Worm (Caenorhabditis elegans) whole organism, L3 larva: ENCODE measurements around the gene ints-7.

Source experiments
- R02D3.7 ChIP-seq: fragments of 150-350 bp; optimal IDR thresholded peaks from 2 replicates; lab custom pipeline; 2014; ENCODE audit warnings: missing biosample characterization, missing genetic modification characterization
- ZK546.5 ChIP-seq: sonication (generic microtip); optimal IDR thresholded peaks from 2 replicates; lab custom pipeline; 2017; ENCODE audit warnings: missing biosample characterization, missing genetic modification characterization
- aly-2 ChIP-seq: fragments of 150-350 bp; optimal IDR thresholded peaks from 2 replicates; lab custom pipeline; 2014; ENCODE audit warnings: missing biosample characterization, missing genetic modification characterization
- ama-1 ChIP-seq: fragments of 150-350 bp; optimal IDR thresholded peaks from 2 replicates; lab custom pipeline; 2018
- ceh-16 ChIP-seq: sonication (generic microtip); optimal IDR thresholded peaks from 2 replicates; lab custom pipeline; 2017; ENCODE audit warnings: missing biosample characterization, missing genetic modification characterization
- ceh-28 ChIP-seq: fragments of 150-350 bp; optimal IDR thresholded peaks from 2 replicates; lab custom pipeline; 2014; ENCODE audit warnings: missing biosample characterization, missing genetic modification reagents, missing genetic modification characterization
- ceh-82 ChIP-seq: fragments of 150-350 bp; optimal IDR thresholded peaks from 2 replicates; lab custom pipeline; 2014; ENCODE audit warnings: missing biosample characterization, missing genetic modification characterization
- ceh-9 ChIP-seq: sonication (generic microtip); optimal IDR thresholded peaks from 2 replicates; lab custom pipeline; 2018; ENCODE audit warnings: missing biosample characterization, missing genetic modification characterization
- daf-12 ChIP-seq: fragments of 150-350 bp; optimal IDR thresholded peaks from 2 replicates; lab custom pipeline; 2014; ENCODE audit warnings: missing biosample characterization, missing genetic modification reagents, missing genetic modification characterization
- egl-27 ChIP-seq: sonication (generic microtip); optimal IDR thresholded peaks from 4 replicates; lab custom pipeline; 2017; ENCODE audit warnings: missing biosample characterization, missing genetic modification reagents, missing genetic modification characterization
- egl-5 ChIP-seq: fragments of 150-350 bp; optimal IDR thresholded peaks from 2 replicates; lab custom pipeline; 2017; ENCODE audit warnings: missing biosample characterization, missing genetic modification reagents, missing genetic modification characterization, inconsistent platforms
- elt-1 ChIP-seq: fragments of 150-350 bp; optimal IDR thresholded peaks from 2 replicates; lab custom pipeline; 2014; ENCODE audit warnings: missing biosample characterization, missing genetic modification characterization
- elt-2 ChIP-seq: sonication (generic microtip); optimal IDR thresholded peaks from 2 replicates; lab custom pipeline; 2016; ENCODE audit warnings: missing genetic modification reagents, mild to moderate bottlenecking, missing genetic modification characterization, missing compliant biosample characterization
- elt-3 ChIP-seq, 3 experiments: fragments of 150-350 bp in 1 of 3; sonication (generic microtip) in 2 of 3; optimal IDR thresholded peaks; 2 replicates in 2 of 3; 4 replicates in 1 of 3; lab custom pipeline; 2014 to 2017; ENCODE audit warnings: missing biosample characterization in 3 of 3, missing genetic modification characterization in 3 of 3
- fkh-10 ChIP-seq: sonication (generic microtip); optimal IDR thresholded peaks from 2 replicates; lab custom pipeline; 2017; ENCODE audit warnings: missing biosample characterization, missing genetic modification reagents, missing genetic modification characterization
- fkh-2 ChIP-seq: fragments of 150-350 bp; optimal IDR thresholded peaks from 2 replicates; lab custom pipeline; 2014; ENCODE audit warnings: missing biosample characterization, missing genetic modification reagents, missing genetic modification characterization
- fos-1 ChIP-seq: fragments of 150-350 bp; optimal IDR thresholded peaks from 2 replicates; lab custom pipeline; 2014; ENCODE audit warnings: missing biosample characterization, missing genetic modification characterization
- hmg-11 ChIP-seq: sonication (generic microtip); optimal IDR thresholded peaks from 2 replicates; lab custom pipeline; 2016; ENCODE audit warnings: missing genetic modification characterization, missing compliant biosample characterization
- jun-1 ChIP-seq: fragments of 150-350 bp; optimal IDR thresholded peaks from 2 replicates; lab custom pipeline; 2014; ENCODE audit warnings: missing biosample characterization, missing genetic modification reagents, missing genetic modification characterization
- lin-15B ChIP-seq: fragments of 150-350 bp; optimal IDR thresholded peaks from 2 replicates; lab custom pipeline; 2014; ENCODE audit warnings: missing biosample characterization, missing genetic modification characterization
- lin-39 ChIP-seq: fragments of 150-350 bp; optimal IDR thresholded peaks from 2 replicates; lab custom pipeline; 2018; ENCODE audit warnings: missing biosample characterization, missing genetic modification reagents, missing genetic modification characterization
- lsy-12 ChIP-seq: sonication (generic microtip); optimal IDR thresholded peaks from 2 replicates; lab custom pipeline; 2016; ENCODE audit warnings: mild to moderate bottlenecking, missing genetic modification characterization, missing compliant biosample characterization
- mdl-1 ChIP-seq: fragments of 150-350 bp; optimal IDR thresholded peaks from 2 replicates; lab custom pipeline; 2014; ENCODE audit warnings: missing biosample characterization, missing genetic modification characterization
- nfya-1 ChIP-seq: sonication (generic microtip); optimal IDR thresholded peaks from 2 replicates; lab custom pipeline; 2017; ENCODE audit warnings: missing genetic modification characterization, mild to moderate bottlenecking, missing compliant biosample characterization, antibody characterized with exemption, moderate library complexity; ENCODE audit not compliant: insufficient read depth
- nhr-11 ChIP-seq: fragments of 150-350 bp; optimal IDR thresholded peaks from 2 replicates; lab custom pipeline; 2014; ENCODE audit warnings: missing biosample characterization, missing genetic modification characterization
- nhr-12 ChIP-seq: fragments of 150-350 bp; optimal IDR thresholded peaks from 2 replicates; lab custom pipeline; 2014; ENCODE audit warnings: missing biosample characterization, missing genetic modification characterization
- nhr-23 ChIP-seq: fragments of 150-350 bp; optimal IDR thresholded peaks from 2 replicates; lab custom pipeline; 2014; ENCODE audit warnings: missing biosample characterization, missing genetic modification reagents, missing genetic modification characterization
- nhr-237 ChIP-seq: fragments of 150-350 bp; optimal IDR thresholded peaks from 2 replicates; lab custom pipeline; 2014; ENCODE audit warnings: missing biosample characterization, missing genetic modification characterization
- nhr-25 ChIP-seq: sonication (generic microtip); optimal IDR thresholded peaks from 2 replicates; lab custom pipeline; 2017; ENCODE audit warnings: missing biosample characterization, missing genetic modification characterization
- nhr-43 ChIP-seq: sonication (generic microtip); optimal IDR thresholded peaks from 2 replicates; lab custom pipeline; 2016; ENCODE audit warnings: mild to moderate bottlenecking, missing genetic modification characterization, missing compliant biosample characterization; ENCODE audit not compliant: poor library complexity, severe bottlenecking
- nhr-67 ChIP-seq: fragments of 150-350 bp; optimal IDR thresholded peaks from 2 replicates; lab custom pipeline; 2014; ENCODE audit warnings: missing biosample characterization, missing genetic modification characterization
- nhr-76 ChIP-seq: fragments of 150-350 bp; sonication (generic microtip); optimal IDR thresholded peaks from 5 replicates; lab custom pipeline; 2014; ENCODE audit warnings: missing biosample characterization, missing genetic modification characterization
- nhr-77 ChIP-seq: fragments of 150-350 bp; optimal IDR thresholded peaks from 2 replicates; lab custom pipeline; 2014; ENCODE audit warnings: missing biosample characterization, missing genetic modification characterization
- pha-4 ChIP-seq: fragments of 150-350 bp; optimal IDR thresholded peaks from 2 replicates; lab custom pipeline; 2014; ENCODE audit warnings: missing biosample characterization, missing genetic modification reagents, missing genetic modification characterization
- pqm-1 ChIP-seq: fragments of 150-350 bp; optimal IDR thresholded peaks from 2 replicates; lab custom pipeline; 2017; ENCODE audit warnings: missing biosample characterization, missing genetic modification characterization, inconsistent platforms
- sea-2 ChIP-seq: fragments of 150-350 bp; sonication (generic microtip); optimal IDR thresholded peaks from 4 replicates; lab custom pipeline; 2014; ENCODE audit warnings: missing biosample characterization, missing genetic modification reagents, missing genetic modification characterization
- skn-1 ChIP-seq: fragments of 150-350 bp; optimal IDR thresholded peaks from 2 replicates; lab custom pipeline; 2014; ENCODE audit warnings: missing biosample characterization, missing genetic modification characterization
- snpc-4 ChIP-seq: fragments of 150-350 bp; optimal IDR thresholded peaks from 2 replicates; lab custom pipeline; 2014; ENCODE audit warnings: missing biosample characterization, missing genetic modification characterization
- tbx-2 ChIP-seq: sonication (generic microtip); optimal IDR thresholded peaks from 2 replicates; lab custom pipeline; 2016; ENCODE audit warnings: mild to moderate bottlenecking, missing genetic modification characterization, missing compliant biosample characterization
- unc-39 ChIP-seq: sonication (generic microtip); optimal IDR thresholded peaks from 4 replicates; lab custom pipeline; 2017; ENCODE audit warnings: missing biosample characterization, missing genetic modification characterization
- unc-62 ChIP-seq: fragments of 150-350 bp; sonication (generic microtip); optimal IDR thresholded peaks from 4 replicates; lab custom pipeline; 2014; ENCODE audit warnings: missing biosample characterization, missing genetic modification reagents, missing genetic modification characterization
- zag-1 ChIP-seq: fragments of 150-350 bp; optimal IDR thresholded peaks from 2 replicates; lab custom pipeline; 2014; ENCODE audit warnings: missing biosample characterization, missing genetic modification characterization
- ztf-4 ChIP-seq: fragments of 150-350 bp; optimal IDR thresholded peaks from 2 replicates; lab custom pipeline; 2014; ENCODE audit warnings: missing biosample characterization, missing genetic modification characterization

Gene ints-7

ce11 chrII:11634057-11634676, 51.5 kb downstream of the ints-7 start:
- TF ChIP-seq ceh-28 (peak; percentile 58), nfya-1 (tag; lab: Kevin White, UChicago) (peak; percentile 80), pqm-1 (tag; lab: Kevin White, UChicago) (peak; percentile 43), nhr-77 (tag; lab: Kevin White, UChicago) (no peak), nhr-11 (tag; lab: Kevin White, UChicago) (peak; percentile 85), skn-1 (tag; lab: Kevin White, UChicago) (peak; percentile 63), nhr-25 (peak; percentile 97), sea-2 (GFP tag; lab: Kevin White, UChicago) (peak; percentile 92), tbx-2 (peak; percentile 68), lin-15B (tag; lab: Kevin White, UChicago) (peak; percentile 69), R02D3.7 (tag; lab: Kevin White, UChicago) (peak; percentile 48), elt-1 (tag; lab: Kevin White, UChicago) (peak; percentile 12), unc-62 (GFP tag; lab: Kevin White, UChicago) (peak; percentile 57), pha-4 (tag; lab: Kevin White, UChicago) (peak; percentile 81), ceh-16 (no peak), ZK546.5 (tag; lab: Kevin White, UChicago) (no peak), lin-39 (tag; lab: Kevin White, UChicago) (peak; percentile 90), nhr-12 (tag; lab: Kevin White, UChicago) (no peak), snpc-4 (tag; lab: Kevin White, UChicago) (peak; percentile 53), daf-12 (tag; lab: Kevin White, UChicago) (no peak), fkh-10 (peak; percentile 80), ama-1 (lab: Kevin White, UChicago) (no peak), ceh-82 (tag; lab: Kevin White, UChicago) (peak; percentile 41), unc-39 (tag; lab: Kevin White, UChicago) (no peak), fkh-2 (tag; lab: Kevin White, UChicago) (no peak), aly-2 (tag; lab: Kevin White, UChicago) (no peak), elt-2 (peak; percentile 76), ztf-4 (tag; lab: Kevin White, UChicago) (peak; percentile 64), hmg-11 (tag; lab: Kevin White, UChicago) (peak; percentile 96), lsy-12 (tag; lab: Kevin White, UChicago) (peak; percentile 81), nhr-43 (tag; lab: Kevin White, UChicago) (peak; percentile 86), mdl-1 (tag; lab: Kevin White, UChicago) (peak; percentile 82), elt-3 (tag; optimal IDR thresholded peaks at IDR 0.05; lab: Kevin White, UChicago) (no peak), nhr-237 (tag; lab: Kevin White, UChicago) (no peak), nhr-23 (peak; percentile 86), egl-27 (tag; lab: Kevin White, UChicago) (peak; percentile 85), jun-1 (tag; lab: Kevin White, UChicago) (peak; percentile 89), egl-5 (tag; lab: Kevin White, UChicago) (peak; percentile 57), fos-1 (peak; percentile 53)

DNA sequence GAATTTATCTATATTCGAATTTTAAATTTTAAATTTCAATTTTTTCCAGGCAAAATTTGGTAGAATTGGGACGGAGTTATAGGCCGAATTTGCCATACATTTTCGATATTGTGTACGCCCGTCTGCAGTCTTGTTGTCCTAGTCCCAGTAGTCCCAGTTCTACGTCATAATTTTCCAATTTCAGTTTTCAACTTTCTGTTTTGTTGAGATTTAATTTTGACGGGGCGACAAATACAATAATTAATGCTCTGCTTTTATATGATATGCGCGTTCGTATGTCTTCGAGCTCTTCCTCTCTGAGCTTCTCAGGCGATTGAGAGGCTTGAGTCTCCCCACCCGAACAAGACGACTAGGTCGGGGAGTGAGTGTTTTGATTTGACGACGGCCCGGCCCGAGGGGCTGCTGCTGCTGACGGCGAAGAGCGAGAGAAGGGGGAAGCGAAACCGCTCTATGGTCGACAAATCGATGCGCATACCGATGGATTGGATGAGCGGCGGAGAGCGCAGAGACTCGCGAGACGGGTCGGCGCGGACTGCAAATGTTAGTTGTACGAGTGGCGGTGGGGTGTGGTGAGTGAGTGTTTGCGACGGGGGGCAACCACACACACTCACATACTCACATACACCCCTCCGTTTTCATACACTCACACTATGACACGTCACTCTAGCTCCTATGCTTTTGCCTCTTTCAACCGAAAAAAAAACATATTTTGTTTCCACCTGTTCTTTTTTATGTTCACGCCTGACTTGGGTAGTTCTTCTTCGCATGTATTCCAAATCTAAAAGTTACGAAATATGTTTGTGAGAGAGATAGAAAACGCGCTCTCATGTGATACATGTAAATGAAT, 52.3 kb downstream of the ints-7 start:
- TF ChIP-seq ceh-9 (no peak), snpc-4 (tag; lab: Kevin White, UChicago) (peak; percentile 46), nfya-1 (tag; lab: Kevin White, UChicago) (peak; percentile 89), nhr-23 (peak; percentile 79), nhr-11 (tag; lab: Kevin White, UChicago) (peak; percentile 81), hmg-11 (tag; lab: Kevin White, UChicago) (peak; percentile 87), ztf-4 (tag; lab: Kevin White, UChicago) (peak; percentile 2), nhr-25 (peak; percentile 72), sea-2 (GFP tag; lab: Kevin White, UChicago) (peak; percentile 96), nhr-237 (tag; lab: Kevin White, UChicago) (no peak), elt-3 (tag; optimal IDR thresholded peaks at IDR 0.05; lab: Kevin White, UChicago) (peak in 1 of 3 experiments; percentile 25), nhr-43 (tag; lab: Kevin White, UChicago) (peak; percentile 9), nhr-67 (tag; lab: Kevin White, UChicago) (no peak), aly-2 (tag; lab: Kevin White, UChicago) (no peak), lsy-12 (tag; lab: Kevin White, UChicago) (peak; percentile 81), skn-1 (tag; lab: Kevin White, UChicago) (peak; percentile 49), ceh-28 (peak; percentile 87), tbx-2 (peak; percentile 10), nhr-76 (tag; lab: Kevin White, UChicago) (no peak), zag-1 (tag; lab: Kevin White, UChicago) (peak; percentile 35), pha-4 (tag; lab: Kevin White, UChicago) (peak; percentile 89), lin-15B (tag; lab: Kevin White, UChicago) (peak; percentile 72), unc-62 (GFP tag; lab: Kevin White, UChicago) (peak; percentile 80), ama-1 (lab: Kevin White, UChicago) (peak; percentile 91), egl-27 (tag; lab: Kevin White, UChicago) (peak; percentile 40), fkh-2 (tag; lab: Kevin White, UChicago) (peak; percentile 19), fkh-10 (no peak), ZK546.5 (tag; lab: Kevin White, UChicago) (no peak), elt-2 (peak; percentile 75), jun-1 (tag; lab: Kevin White, UChicago) (peak; percentile 86), pqm-1 (tag; lab: Kevin White, UChicago) (peak; percentile 55), R02D3.7 (tag; lab: Kevin White, UChicago) (peak; percentile 54), fos-1 (peak; percentile 50), egl-5 (tag; lab: Kevin White, UChicago) (no peak), lin-39 (tag; lab: Kevin White, UChicago) (peak; percentile 99)
